Fruit fly (Drosophila melanogaster): Measurements from ENCODE around the gene CG13786.

Gene CG13786

DNA sequence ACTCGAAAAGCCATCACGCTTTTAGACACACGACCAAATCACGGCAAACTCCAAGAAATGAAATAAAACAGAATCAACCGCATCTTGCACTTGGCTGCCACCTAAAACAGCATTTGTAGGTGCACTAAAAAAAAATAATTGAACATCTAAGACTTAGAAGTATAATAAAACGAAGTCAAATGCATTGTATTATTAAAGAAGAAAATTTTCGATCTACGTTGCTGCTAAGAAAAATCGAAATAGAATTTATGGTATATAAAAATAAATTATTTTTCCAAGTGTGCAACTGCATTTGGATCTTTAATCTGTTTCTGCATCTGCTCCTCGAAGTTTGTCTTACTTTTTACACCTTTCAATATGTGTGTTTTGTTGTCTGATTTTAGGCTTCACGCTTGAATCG is 17.5 kb upstream of the CG13786 start (continued):
- TF ChIP-seq Med (GFP tag) = no peak
- no peak for TF ChIP-seq br (optimal IDR thresholded peaks at IDR 0.05)
- no peak for TF ChIP-seq CG17802 (tag; optimal IDR thresholded peaks at IDR 0.05)
- TF ChIP-seq pros (GFP tag; optimal IDR thresholded peaks at IDR 0.05) = no peak
- no peak for TF ChIP-seq CG3838 (GFP tag; optimal IDR thresholded peaks at IDR 0.05)
- no peak for TF ChIP-seq ham (GFP tag; IDR thresholded peaks at IDR 0.05)
- no peak for TF ChIP-seq CG13624 (GFP tag; optimal IDR thresholded peaks at IDR 0.05)
- peak; percentile 72 for TF ChIP-seq unpg (GFP tag; optimal IDR thresholded peaks at IDR 0.05)
- TF ChIP-seq maf-S (GFP tag; optimal IDR thresholded peaks at IDR 0.05) = no peak
- TF ChIP-seq D (optimal IDR thresholded peaks at IDR 0.05) = no peak
- TF ChIP-seq D (GFP tag; optimal IDR thresholded peaks at IDR 0.05) = peak; percentile 52
- TF ChIP-seq CG12219 (GFP tag; optimal IDR thresholded peaks at IDR 0.05) = no peak
- no peak for TF ChIP-seq CG13123 (GFP tag; optimal IDR thresholded peaks at IDR 0.05)
- TF ChIP-seq Deaf1 (tag; optimal IDR thresholded peaks at IDR 0.05) = peak; percentile 4
- no peak for TF ChIP-seq CG12299 (tag; optimal IDR thresholded peaks at IDR 0.05)
- TF ChIP-seq Fer3 (tag; optimal IDR thresholded peaks at IDR 0.05) = no peak
- no peak for TF ChIP-seq ken (GFP tag; IDR thresholded peaks at IDR 0.05)
- TF ChIP-seq Side (GFP tag; optimal IDR thresholded peaks at IDR 0.05) = no peak
- peak; percentile 55 for TF ChIP-seq D19A (tag; optimal IDR thresholded peaks at IDR 0.05)
- no peak for TF ChIP-seq abd-A (tag; optimal IDR thresholded peaks at IDR 0.05)
- TF ChIP-seq usp (GFP tag; optimal IDR thresholded peaks at IDR 0.05) = no peak
- no peak for TF ChIP-seq CG12236 (GFP tag; optimal IDR thresholded peaks at IDR 0.05)
- peak; percentile 78 for TF ChIP-seq vvl (GFP tag; IDR thresholded peaks at IDR 0.05)
- no peak for TF ChIP-seq Atf6 (GFP tag; IDR thresholded peaks at IDR 0.05)
- TF ChIP-seq CG4328 (GFP tag; optimal IDR thresholded peaks at IDR 0.05) = no peak
- TF ChIP-seq NC2α (GFP tag; optimal IDR thresholded peaks at IDR 0.05) = no peak
- TF ChIP-seq CG1024 (GFP tag; IDR thresholded peaks at IDR 0.05) = no peak
- TF ChIP-seq grn (GFP tag; optimal IDR thresholded peaks at IDR 0.05) = peak; percentile 9
- peak; percentile 49; the same call in 2 of the 3 replicates for TF ChIP-seq croc (GFP tag; conservative IDR thresholded peaks at IDR 0.05)
- no peak for TF ChIP-seq slou (GFP tag; optimal IDR thresholded peaks at IDR 0.05)
- TF ChIP-seq HLH3B (GFP tag; IDR thresholded peaks at IDR 0.05) = no peak
- TF ChIP-seq CG3281 (GFP tag; optimal IDR thresholded peaks at IDR 0.05) = no peak
- TF ChIP-seq ewg (GFP tag; optimal IDR thresholded peaks at IDR 0.05) = peak; percentile 18
- peak; percentile 10 for TF ChIP-seq Camta (GFP tag; optimal IDR thresholded peaks at IDR 0.05)
- peak; percentile 41; the same call in 1 of the 2 replicates for TF ChIP-seq Drgx (GFP tag; IDR thresholded peaks at IDR 0.05)
- TF ChIP-seq CG30403 (GFP tag; optimal IDR thresholded peaks at IDR 0.05) = peak; percentile 33
- no peak for TF ChIP-seq CG2889 (GFP tag; IDR thresholded peaks at IDR 0.05)
- TF ChIP-seq CG15514 (GFP tag; optimal IDR thresholded peaks at IDR 0.05) = no peak
- TF ChIP-seq BEAF-32 (GFP tag; optimal IDR thresholded peaks at IDR 0.05) = no peak
- no peak for TF ChIP-seq Lpt (GFP tag; optimal IDR thresholded peaks at IDR 0.05)
- TF ChIP-seq CG32532 (GFP tag; IDR thresholded peaks at IDR 0.05) = no peak
- TF ChIP-seq vnd (GFP tag; IDR thresholded peaks at IDR 0.05; ENCODE audit: partially characterized antibody) = no peak
- no peak for TF ChIP-seq CG7372 (GFP tag; IDR thresholded peaks at IDR 0.05)
- peak; percentile 37 for TF ChIP-seq zf30C (GFP tag; optimal IDR thresholded peaks at IDR 0.05)
- no peak for TF ChIP-seq Gsc (GFP tag; IDR thresholded peaks at IDR 0.05)
- TF ChIP-seq CG11504 (tag; optimal IDR thresholded peaks at IDR 0.05) = peak; percentile 58
- peak; percentile 6 for TF ChIP-seq Lhr (GFP tag; optimal IDR thresholded peaks at IDR 0.05)
- TF ChIP-seq CG8765 (GFP tag; IDR thresholded peaks at IDR 0.05) = no peak
- peak; percentile 71; the same call in 2 of the 3 replicates for TF ChIP-seq CG17361 (GFP tag; IDR thresholded peaks at IDR 0.05)
- peak; percentile 49 for TF ChIP-seq tin (GFP tag; optimal IDR thresholded peaks at IDR 0.05)
- no peak for TF ChIP-seq al (GFP tag; IDR thresholded peaks at IDR 0.05)
- no peak for TF ChIP-seq kni (GFP tag; optimal IDR thresholded peaks at IDR 0.05)
- TF ChIP-seq mld (GFP tag; IDR thresholded peaks at IDR 0.05; ENCODE audit: partially characterized antibody) = no peak
